Worm (Caenorhabditis elegans) whole organism, early embryonic: Measurements from ENCODE around the gene mys-1.

Experiments
- B0310.2 ChIP-seq: sonication (generic microtip); optimal IDR thresholded peaks from 2 replicates; lab custom pipeline; 2016; ENCODE audit warnings: mild to moderate bottlenecking, missing genetic modification characterization, missing compliant biosample characterization
- F13C5.2 ChIP-seq: sonication (generic microtip); optimal IDR thresholded peaks from 2 replicates; lab custom pipeline; 2017; ENCODE audit warnings: mild to moderate bottlenecking, missing genetic modification characterization, inconsistent platforms, missing compliant biosample characterization
- aly-1 ChIP-seq: sonication (generic microtip); optimal IDR thresholded peaks from 2 replicates; lab custom pipeline; 2016; ENCODE audit warnings: missing genetic modification characterization, missing compliant biosample characterization
- ama-1 ChIP-seq: fragments of 150-350 bp; optimal IDR thresholded peaks from 2 replicates; lab custom pipeline; 2014
- ceh-13 ChIP-seq: fragments of 200-800 bp; sonication (Bioruptor generic); optimal IDR thresholded peaks from 2 replicates; lab custom pipeline; 2018; ENCODE audit warnings: mild to moderate bottlenecking, missing genetic modification characterization, missing compliant biosample characterization
- ceh-36 ChIP-seq: sonication (generic microtip); optimal IDR thresholded peaks from 2 replicates; lab custom pipeline; 2016; ENCODE audit warnings: missing genetic modification characterization, inconsistent platforms, missing compliant biosample characterization
- ets-7 ChIP-seq: sonication (generic microtip); optimal IDR thresholded peaks from 2 replicates; lab custom pipeline; 2016; ENCODE audit warnings: missing genotype, missing genetic modification characterization, missing compliant biosample characterization
- flt-1 ChIP-seq: fragments of 200-800 bp; sonication (Bioruptor generic); IDR thresholded peaks from 2 replicates; pipeline ENCODE4 v1.3.6; 2022; ENCODE audit warnings: missing genetic modification characterization, missing compliant biosample characterization
- hmbx-1 ChIP-seq: sonication (generic microtip); optimal IDR thresholded peaks from 2 replicates; lab custom pipeline; 2016; ENCODE audit warnings: mild to moderate bottlenecking, missing genetic modification characterization, missing compliant biosample characterization
- hmg-4 ChIP-seq: fragments of 200-800 bp; sonication (Bioruptor generic); optimal IDR thresholded peaks from 2 replicates; lab custom pipeline; 2018; ENCODE audit warnings: mild to moderate bottlenecking, missing genetic modification characterization, missing compliant biosample characterization
- hnd-1 ChIP-seq: sonication (generic microtip); optimal IDR thresholded peaks from 2 replicates; lab custom pipeline; 2016; ENCODE audit warnings: missing genetic modification characterization, missing compliant biosample characterization
- pes-1 ChIP-seq: fragments of 200-800 bp; sonication (Bioruptor generic); IDR thresholded peaks from 2 replicates; pipeline ENCODE4 v1.3.6; 2022; ENCODE audit warnings: missing genetic modification reagents, missing genetic modification characterization, missing compliant biosample characterization
- scrt-1 ChIP-seq: fragments of 200-800 bp; sonication (Bioruptor generic); IDR thresholded peaks from 2 replicates; pipeline ENCODE4 v1.3.6; 2022; ENCODE audit warnings: missing genetic modification characterization, missing compliant biosample characterization
- sea-1 ChIP-seq: fragments of 200-800 bp; sonication (Bioruptor generic); conservative IDR thresholded peaks from 2 replicates; pipeline ENCODE4 v1.3.6; 2022; ENCODE audit warnings: missing genetic modification characterization, missing compliant biosample characterization
- tbx-11 ChIP-seq: fragments of 200-800 bp; sonication (Bioruptor generic); IDR thresholded peaks from 2 replicates; pipeline ENCODE4 v1.3.6; 2022; ENCODE audit warnings: missing genetic modification characterization, missing compliant biosample characterization
- tbx-37 ChIP-seq: fragments of 200-800 bp; sonication (Bioruptor generic); conservative IDR thresholded peaks from 2 replicates; pipeline ENCODE4 v1.3.6; 2022; ENCODE audit warnings: missing genetic modification reagents, missing genetic modification characterization, missing compliant biosample characterization
- tra-4 ChIP-seq: sonication (generic microtip); optimal IDR thresholded peaks from 2 replicates; lab custom pipeline; 2017; ENCODE audit warnings: missing genetic modification characterization, missing compliant biosample characterization

mys-1 gene

DNA sequence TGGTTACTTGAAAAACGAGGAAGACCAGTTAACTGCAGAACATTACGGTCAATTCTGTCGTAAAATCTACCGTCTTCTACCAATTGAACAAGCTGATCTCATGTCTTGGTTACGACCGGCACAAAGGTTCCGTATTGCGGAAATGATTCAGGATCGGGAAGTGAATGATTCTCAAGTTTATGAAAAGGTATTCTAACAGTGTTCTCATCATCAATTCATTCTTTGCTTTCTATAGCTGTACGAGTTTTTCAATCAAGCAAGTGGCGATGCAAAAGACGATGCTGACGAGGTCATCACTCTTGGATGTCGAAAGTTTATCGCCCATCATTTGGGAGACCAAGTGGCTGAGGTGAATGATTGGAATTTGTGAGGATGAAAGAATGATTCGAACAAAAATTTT lies 2.9 kb upstream of the mys-1 start:
- TF ChIP-seq B0310.2 (tag; lab: Kevin White, UChicago): no peak
- no peak for TF ChIP-seq flt-1
- TF ChIP-seq hnd-1 (tag; lab: Kevin White, UChicago): no peak
- TF ChIP-seq sea-1 (GFP tag; lab: Robert Waterston, UW): no peak
- no peak for TF ChIP-seq tra-4
- no peak for TF ChIP-seq hmg-4 (GFP tag; lab: Kevin White, UChicago)
- TF ChIP-seq hmbx-1 (tag; lab: Kevin White, UChicago): no peak
- no peak for TF ChIP-seq ets-7 (tag; lab: Kevin White, UChicago)
- no peak for TF ChIP-seq tbx-11
- TF ChIP-seq ama-1 (lab: Kevin White, UChicago): no peak
- TF ChIP-seq scrt-1: no peak
- TF ChIP-seq F13C5.2: no peak
- TF ChIP-seq tbx-37 (GFP tag; lab: Robert Waterston, UW): no peak
- TF ChIP-seq ceh-13: no peak
- TF ChIP-seq aly-1 (tag; lab: Kevin White, UChicago): no peak
- TF ChIP-seq pes-1: no peak
- TF ChIP-seq ceh-36: no peak

DNA sequence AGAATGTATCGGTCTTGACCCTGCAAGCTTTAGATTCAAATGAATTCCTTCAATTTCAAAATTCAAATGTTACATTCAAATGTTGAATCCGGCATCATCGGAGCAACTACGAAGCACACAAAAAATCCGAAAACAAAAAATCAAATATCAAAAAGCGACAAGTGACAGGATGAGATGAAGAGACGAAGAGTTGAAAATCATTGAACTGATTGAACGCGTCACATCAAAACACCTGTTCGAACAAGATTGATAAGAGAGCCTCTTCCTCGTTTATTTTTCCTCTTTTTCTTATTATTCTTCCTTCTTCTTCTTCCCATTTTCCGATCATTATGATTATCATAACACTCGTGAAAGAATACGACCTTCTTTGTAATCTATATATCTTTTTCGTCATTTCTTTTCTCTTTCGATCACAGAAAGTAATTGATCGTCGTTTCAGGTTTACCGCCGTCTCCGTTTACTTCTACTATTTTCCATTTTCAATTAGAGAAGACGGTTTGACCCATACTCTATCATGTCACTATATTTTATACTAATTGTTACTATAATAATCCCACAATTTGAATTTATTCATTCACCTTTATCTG lies 1.1 kb upstream of the mys-1 start, which contains the start of gene VC5.2:
Gene VC5.2 (plus strand): TSS at position 439 of the 587 bp plus-strand sequence.
- TF ChIP-seq tbx-11 (no peak), flt-1 (no peak), ceh-13 (no peak), hmbx-1 (tag; lab: Kevin White, UChicago) (no peak), ceh-36 (no peak), tra-4 (no peak), ama-1 (lab: Kevin White, UChicago) (no peak), B0310.2 (tag; lab: Kevin White, UChicago) (no peak)

DNA sequence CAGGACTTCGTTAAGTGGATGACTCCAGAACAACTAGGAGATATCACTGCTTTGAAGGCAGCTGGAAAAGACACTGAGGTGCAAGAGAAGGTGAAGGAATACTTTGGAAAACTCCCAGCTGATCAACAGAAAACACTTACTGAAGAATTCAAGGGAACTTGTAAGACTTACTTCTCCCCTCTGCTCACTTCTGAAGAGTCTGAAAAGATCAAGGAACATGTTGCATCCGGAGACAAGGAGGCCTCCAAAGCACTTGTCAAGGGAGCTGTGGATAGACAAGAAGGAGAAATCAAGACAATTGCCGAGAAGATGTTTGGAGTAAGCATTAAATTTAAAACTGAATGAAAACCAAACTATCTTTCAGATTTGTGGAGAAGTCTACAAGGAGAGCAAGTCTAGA lies 5.1 kb downstream of the mys-1 start:
- TF ChIP-seq B0310.2 (tag; lab: Kevin White, UChicago): no peak
- no peak for TF ChIP-seq sea-1 (GFP tag; lab: Robert Waterston, UW)
- no peak for TF ChIP-seq F13C5.2
- no peak for TF ChIP-seq tbx-11

DNA sequence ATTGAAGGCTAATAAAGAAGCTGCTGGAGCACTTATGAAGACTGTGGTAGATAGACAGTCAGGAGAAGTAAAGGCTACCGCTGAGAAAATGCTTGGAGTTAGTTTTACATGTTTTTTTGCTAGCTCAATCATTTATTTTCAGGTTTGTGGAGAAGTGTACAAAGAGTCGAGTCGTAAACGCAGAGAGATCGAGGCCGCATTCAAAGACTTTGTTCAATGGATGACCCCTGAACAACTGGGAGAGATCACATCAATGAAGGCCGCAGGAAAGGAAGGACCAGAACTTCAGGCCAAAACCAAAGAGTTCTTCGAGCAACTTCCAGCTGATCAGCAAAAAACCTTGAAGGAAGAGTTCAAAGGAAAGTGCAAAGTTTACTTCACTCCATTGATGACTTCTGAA lies 5.7 kb downstream of the mys-1 start:
- TF ChIP-seq ets-7 (tag; lab: Kevin White, UChicago): no peak
- no peak for TF ChIP-seq aly-1 (tag; lab: Kevin White, UChicago)
- no peak for TF ChIP-seq F13C5.2
- TF ChIP-seq flt-1: no peak
- TF ChIP-seq hmbx-1 (tag; lab: Kevin White, UChicago): no peak
- no peak for TF ChIP-seq sea-1 (GFP tag; lab: Robert Waterston, UW)
- TF ChIP-seq hnd-1 (tag; lab: Kevin White, UChicago): no peak
- no peak for TF ChIP-seq tbx-37 (GFP tag; lab: Robert Waterston, UW)
- TF ChIP-seq ama-1 (lab: Kevin White, UChicago): no peak
- TF ChIP-seq ceh-36: no peak
- no peak for TF ChIP-seq tbx-11
- TF ChIP-seq tra-4: no peak
- TF ChIP-seq ceh-13: no peak
- no peak for TF ChIP-seq scrt-1
- no peak for TF ChIP-seq B0310.2 (tag; lab: Kevin White, UChicago)
- TF ChIP-seq pes-1: no peak
- TF ChIP-seq hmg-4 (GFP tag; lab: Kevin White, UChicago): no peak

DNA sequence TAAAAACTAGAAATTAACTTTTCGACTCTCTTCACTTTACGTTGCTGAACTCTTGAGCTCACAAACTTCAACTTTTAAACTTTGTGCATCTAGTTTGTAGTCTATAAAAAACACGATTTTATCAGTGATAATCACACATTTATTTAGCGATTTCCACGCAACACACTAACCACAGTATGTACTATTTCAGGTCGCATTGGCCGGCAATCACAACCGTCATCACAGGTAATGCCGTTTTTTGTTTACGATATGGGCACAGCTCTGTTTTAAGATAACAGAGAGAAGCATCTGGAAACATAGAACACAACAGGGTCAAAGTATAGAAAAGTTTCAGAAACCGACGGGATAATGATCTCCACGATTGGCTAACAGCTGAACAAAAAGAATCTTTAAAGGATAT lies 8.3 kb downstream of the mys-1 start:
- TF ChIP-seq tbx-11: no peak
- TF ChIP-seq flt-1: no peak
- TF ChIP-seq hmg-4 (GFP tag; lab: Kevin White, UChicago): no peak
- TF ChIP-seq ama-1 (lab: Kevin White, UChicago): no peak
- TF ChIP-seq F13C5.2: no peak
- TF ChIP-seq ets-7 (tag; lab: Kevin White, UChicago): no peak
- TF ChIP-seq hnd-1 (tag; lab: Kevin White, UChicago): no peak
- no peak for TF ChIP-seq aly-1 (tag; lab: Kevin White, UChicago)
- no peak for TF ChIP-seq tra-4
- TF ChIP-seq B0310.2 (tag; lab: Kevin White, UChicago): no peak
- no peak for TF ChIP-seq scrt-1
- no peak for TF ChIP-seq ceh-13
- no peak for TF ChIP-seq sea-1 (GFP tag; lab: Robert Waterston, UW)
- no peak for TF ChIP-seq ceh-36
- TF ChIP-seq hmbx-1 (tag; lab: Kevin White, UChicago): no peak
- no peak for TF ChIP-seq pes-1
- TF ChIP-seq tbx-37 (GFP tag; lab: Robert Waterston, UW): no peak

DNA sequence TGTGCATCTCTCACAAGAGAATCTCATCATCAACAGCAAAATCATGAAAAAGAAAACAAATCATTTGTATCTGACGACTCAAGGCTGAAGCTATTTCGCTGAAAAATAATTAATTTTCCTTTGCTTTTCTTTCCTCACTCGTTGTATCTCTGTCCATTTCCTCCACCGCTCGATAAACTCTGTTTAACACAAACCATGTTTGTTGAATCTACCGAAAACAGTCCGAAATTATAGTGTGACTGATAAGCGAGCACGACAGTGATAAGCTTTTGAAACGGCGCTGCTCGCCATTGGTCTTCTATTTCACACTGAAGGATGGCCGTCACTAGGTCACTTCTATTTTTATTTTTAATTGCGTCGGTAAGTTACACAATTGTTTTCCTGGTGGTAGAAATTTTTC lies 8.8 kb downstream of the mys-1 start, which contains the start of gene npa-1:
Gene npa-1 (plus strand): TSS at position 142 of the 400 bp plus-strand sequence.
- TF ChIP-seq hmg-4 (GFP tag; lab: Kevin White, UChicago): no peak

DNA sequence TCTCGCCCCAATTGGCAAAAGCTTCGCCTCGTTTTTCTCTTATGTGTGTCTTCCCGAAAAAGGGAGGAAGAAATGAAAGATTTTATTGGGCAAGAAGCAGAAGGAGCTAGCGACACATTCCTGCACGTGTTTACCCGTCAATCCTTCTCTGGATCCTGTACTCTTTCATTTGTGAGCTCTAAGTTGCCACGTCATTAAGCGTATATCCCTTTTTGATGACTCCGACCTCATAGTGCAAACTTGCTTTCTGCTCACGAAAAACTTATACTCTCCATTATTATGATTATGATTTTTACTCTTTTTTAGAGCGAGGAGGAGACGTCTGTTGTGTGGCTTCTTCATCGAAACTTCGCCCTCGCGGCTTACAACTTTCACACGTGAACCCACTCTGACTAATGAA lies 12.2 kb downstream of the mys-1 start, which contains the start of gene F27B10.1:
Gene F27B10.1 (plus strand): TSS at position 301 of the 400 bp plus-strand sequence.
- no peak for TF ChIP-seq sea-1 (GFP tag; lab: Robert Waterston, UW)
- TF ChIP-seq tbx-11: no peak
- TF ChIP-seq ceh-13: no peak
- no peak for TF ChIP-seq tbx-37 (GFP tag; lab: Robert Waterston, UW)
- TF ChIP-seq aly-1 (tag; lab: Kevin White, UChicago): no peak
- TF ChIP-seq ama-1 (lab: Kevin White, UChicago): no peak
- no peak for TF ChIP-seq F13C5.2
- TF ChIP-seq hmg-4 (GFP tag; lab: Kevin White, UChicago): no peak

DNA sequence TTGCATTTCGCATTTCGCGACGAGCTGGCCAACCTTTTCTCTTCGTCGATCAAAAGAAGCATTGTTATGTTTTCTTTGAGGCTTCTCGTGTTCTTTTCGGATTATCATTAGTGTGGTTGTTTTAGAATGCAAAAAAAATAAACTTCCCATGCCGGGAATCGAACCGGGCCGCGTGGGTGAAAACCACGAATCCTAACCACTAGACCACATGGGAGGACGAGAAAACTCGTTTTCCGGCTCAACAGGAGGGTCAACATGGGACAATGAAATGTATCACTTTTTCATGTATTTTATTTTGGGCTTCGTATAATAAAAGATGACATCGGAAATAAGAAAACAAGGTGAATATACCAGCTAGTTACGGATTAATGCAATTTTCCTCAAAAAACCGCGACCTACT lies 14.9 kb downstream of the mys-1 start:
- TF ChIP-seq hmg-4 (GFP tag; lab: Kevin White, UChicago): no peak
- TF ChIP-seq sea-1 (GFP tag; lab: Robert Waterston, UW): no peak
- no peak for TF ChIP-seq pes-1
- TF ChIP-seq F13C5.2: no peak
- no peak for TF ChIP-seq aly-1 (tag; lab: Kevin White, UChicago)
- TF ChIP-seq hmbx-1 (tag; lab: Kevin White, UChicago): no peak
- TF ChIP-seq ama-1 (lab: Kevin White, UChicago): no peak
- no peak for TF ChIP-seq flt-1
- TF ChIP-seq tbx-11: no peak
- TF ChIP-seq tra-4: no peak
- no peak for TF ChIP-seq ceh-13
- TF ChIP-seq ceh-36: no peak
- no peak for TF ChIP-seq ets-7 (tag; lab: Kevin White, UChicago)
- TF ChIP-seq hnd-1 (tag; lab: Kevin White, UChicago): no peak
- no peak for TF ChIP-seq tbx-37 (GFP tag; lab: Robert Waterston, UW)
- TF ChIP-seq scrt-1: no peak
- no peak for TF ChIP-seq B0310.2 (tag; lab: Kevin White, UChicago)
